Fruit fly (Drosophila melanogaster) whole organism, adult: ENCODE results near the gene CG3634.

Source experiments
- bab1 ChIP-seq: fragments of 200-800 bp; sonication (Bioruptor generic); optimal IDR thresholded peaks from 3 replicates; lab custom pipeline; 2019; ENCODE audit warnings: missing biosample characterization, mild to moderate bottlenecking, missing genetic modification characterization, moderate library complexity
- cic ChIP-seq: fragments of 200-800 bp; sonication (Bioruptor generic); optimal IDR thresholded peaks from 2 replicates; lab custom pipeline; 2017; ENCODE audit warnings: missing biosample characterization, mild to moderate bottlenecking, missing genetic modification characterization, moderate library complexity
- ovo ChIP-seq: fragments of 200-800 bp; sonication (Bioruptor generic); optimal IDR thresholded peaks from 2 replicates; lab custom pipeline; 2016; ENCODE audit warnings: missing biosample characterization, missing genetic modification characterization
- toe ChIP-seq: fragments of 200-800 bp; sonication (Bioruptor generic); optimal IDR thresholded peaks from 2 replicates; lab custom pipeline; 2016; ENCODE audit warnings: missing biosample characterization, missing genetic modification characterization

The CG3634 gene

DNA sequence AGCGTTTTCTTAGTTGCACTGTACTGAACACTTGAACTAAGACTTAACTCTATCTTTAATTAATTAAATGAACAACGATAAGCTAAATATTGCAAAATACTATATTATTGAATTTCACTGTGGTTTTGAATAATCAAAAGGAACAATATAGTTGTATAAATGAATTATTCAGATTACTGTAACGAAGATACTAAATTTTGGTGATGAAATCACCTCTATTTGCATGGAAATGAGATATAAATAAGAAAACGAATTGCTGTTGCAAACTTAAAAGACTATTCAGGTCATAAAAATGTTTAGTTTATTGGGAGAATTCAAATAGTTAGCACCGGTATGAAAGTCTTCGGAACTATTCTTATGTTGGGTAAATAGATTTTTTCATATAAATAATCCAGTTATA is 50.5 kb downstream of the CG3634 start, which contains the start of gene CG43251:
CG43251 (plus strand) TSS at position 301 of the 400 bp plus-strand sequence.
- TF ChIP-seq cic (GFP tag; lab: Kevin White, UChicago), result no peak
- no peak for TF ChIP-seq toe (GFP tag; lab: Kevin White, UChicago)
- TF ChIP-seq bab1 (GFP tag; lab: Kevin White, UChicago), result no peak
- no peak for TF ChIP-seq ovo (GFP tag; lab: Kevin White, UChicago)
